Fruit fly (Drosophila melanogaster) whole organism, pupa: ENCODE data around the gene CG45075.

Experiments used
- CG10348 ChIP-seq: fragments of 200-800 bp; sonication (Bioruptor generic); IDR thresholded peaks from 2 replicates; pipeline ENCODE4 v1.3.6; 2022; ENCODE audit warnings: missing biosample characterization, missing genetic modification characterization
- CG12605 ChIP-seq: fragments of 200-800 bp; sonication (Bioruptor generic); IDR thresholded peaks from 2 replicates; pipeline ENCODE4 v1.3.6; 2022; ENCODE audit warnings: missing biosample characterization, missing genetic modification characterization
- CG13204 ChIP-seq: fragments of 200-800 bp; sonication (Bioruptor generic); optimal IDR thresholded peaks from 2 replicates; lab custom pipeline; 2018; ENCODE audit warnings: missing biosample characterization, mild to moderate bottlenecking, missing genetic modification characterization, moderate library complexity
- CG14655 ChIP-seq: fragments of 200-800 bp; sonication (Bioruptor generic); optimal IDR thresholded peaks from 3 replicates; lab custom pipeline; 2017; ENCODE audit warnings: mild to moderate bottlenecking, missing biosample characterization, missing genetic modification reagents, missing genetic modification characterization
- CG15710 ChIP-seq: fragments of 200-800 bp; sonication (Bioruptor generic); optimal IDR thresholded peaks from 2 replicates; lab custom pipeline; 2018; ENCODE audit warnings: missing biosample characterization, mild to moderate bottlenecking, missing genetic modification characterization, moderate library complexity
- CG17806 ChIP-seq: fragments of 200-800 bp; sonication (Bioruptor generic); optimal IDR thresholded peaks from 2 replicates; lab custom pipeline; 2018; ENCODE audit warnings: missing biosample characterization, mild to moderate bottlenecking, missing genetic modification characterization, moderate library complexity
- CG32121 ChIP-seq: fragments of 200-800 bp; sonication (Bioruptor generic); IDR thresholded peaks from 2 replicates; pipeline ENCODE4 v1.3.6; 2022; ENCODE audit warnings: missing biosample characterization, missing genetic modification characterization
- CG34367 ChIP-seq: fragments of 200-800 bp; sonication (Bioruptor generic); optimal IDR thresholded peaks from 2 replicates; lab custom pipeline; 2018; ENCODE audit warnings: missing biosample characterization, mild to moderate bottlenecking, missing genetic modification characterization
- CG4496 ChIP-seq: fragments of 200-800 bp; sonication (Bioruptor generic); IDR thresholded peaks from 3 replicates; pipeline ENCODE4 v1.3.6; 2022; ENCODE audit warnings: missing biosample characterization, missing genetic modification characterization
- CG8159 ChIP-seq: fragments of 200-800 bp; sonication (Bioruptor generic); optimal IDR thresholded peaks from 3 replicates; lab custom pipeline; 2018; ENCODE audit warnings: missing biosample characterization, mild to moderate bottlenecking, missing genetic modification characterization, moderate library complexity
- CG8301 ChIP-seq: fragments of 200-800 bp; sonication (Bioruptor generic); optimal IDR thresholded peaks from 2 replicates; lab custom pipeline; 2018; ENCODE audit warnings: missing biosample characterization, mild to moderate bottlenecking, missing genetic modification characterization
- CG9948 ChIP-seq: fragments of 200-800 bp; sonication (Bioruptor generic); optimal IDR thresholded peaks from 2 replicates; lab custom pipeline; 2018; ENCODE audit warnings: missing biosample characterization, mild to moderate bottlenecking, missing genetic modification characterization, moderate library complexity
- D1 ChIP-seq: fragments of 200-800 bp; sonication (Bioruptor generic); optimal IDR thresholded peaks from 2 replicates; lab custom pipeline; 2018; ENCODE audit warnings: missing biosample characterization, mild to moderate bottlenecking, missing genetic modification characterization, moderate library complexity
- EcR ChIP-seq: fragments of 200-800 bp; sonication (Bioruptor generic); optimal IDR thresholded peaks from 3 replicates; lab custom pipeline; 2019; ENCODE audit warnings: missing biosample characterization, missing genetic modification characterization, mild to moderate bottlenecking, moderate library complexity, missing genetic modification reagents
- Ets98B ChIP-seq: fragments of 200-800 bp; sonication (Bioruptor generic); IDR thresholded peaks from 2 replicates; pipeline ENCODE4 v1.3.6; 2022; ENCODE audit warnings: missing biosample characterization, missing genetic modification characterization
- Pif1A ChIP-seq: fragments of 200-800 bp; sonication (Bioruptor generic); optimal IDR thresholded peaks from 3 replicates; lab custom pipeline; 2016; ENCODE audit warnings: missing biosample characterization, missing genetic modification characterization
- Pif1B ChIP-seq: fragments of 200-800 bp; sonication (Bioruptor generic); optimal IDR thresholded peaks from 3 replicates; lab custom pipeline; 2016; ENCODE audit warnings: missing biosample characterization, missing genetic modification characterization
- Snoo ChIP-seq: fragments of 200-800 bp; sonication (Bioruptor generic); optimal IDR thresholded peaks from 3 replicates; lab custom pipeline; 2017; ENCODE audit warnings: missing biosample characterization, mild to moderate bottlenecking, missing genetic modification characterization, inconsistent platforms
- fd96Ca ChIP-seq: fragments of 200-800 bp; sonication (Bioruptor generic); IDR thresholded peaks from 3 replicates; pipeline ENCODE4 v1.3.6; 2022; ENCODE audit warnings: missing biosample characterization, missing genetic modification characterization
- gl ChIP-seq: fragments of 200-800 bp; sonication (Bioruptor generic); optimal IDR thresholded peaks from 2 replicates; lab custom pipeline; 2018; ENCODE audit warnings: missing biosample characterization, mild to moderate bottlenecking, missing genetic modification characterization
- rn ChIP-seq: fragments of 200-800 bp; sonication (Bioruptor generic); IDR thresholded peaks from 2 replicates; pipeline ENCODE4 v1.3.6; 2022; ENCODE audit warnings: missing biosample characterization, missing genetic modification characterization

Gene CG45075

DNA sequence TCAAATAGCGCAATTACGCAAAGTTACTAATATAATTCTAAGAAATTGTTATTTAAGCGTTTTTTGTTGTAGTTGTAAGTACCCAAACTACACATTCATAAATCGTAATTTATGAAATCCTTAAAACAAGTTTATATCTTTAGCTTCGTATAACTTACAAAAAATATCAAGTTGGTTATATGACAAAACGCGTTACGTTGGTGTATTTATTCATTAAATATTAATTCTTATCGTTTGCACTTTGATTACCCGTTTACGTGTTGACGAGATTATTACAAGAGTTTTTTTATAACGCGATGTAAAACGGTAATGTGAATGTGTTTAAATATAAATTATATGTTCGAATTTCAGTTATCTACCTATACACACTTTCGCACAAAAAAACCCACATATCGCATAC lies 13.6 kb upstream of the CG45075 start:
- TF ChIP-seq CG8159 (tag; lab: Kevin White, UChicago) (no peak), CG15710 (tag; lab: Kevin White, UChicago) (no peak), Snoo (no peak)

DNA sequence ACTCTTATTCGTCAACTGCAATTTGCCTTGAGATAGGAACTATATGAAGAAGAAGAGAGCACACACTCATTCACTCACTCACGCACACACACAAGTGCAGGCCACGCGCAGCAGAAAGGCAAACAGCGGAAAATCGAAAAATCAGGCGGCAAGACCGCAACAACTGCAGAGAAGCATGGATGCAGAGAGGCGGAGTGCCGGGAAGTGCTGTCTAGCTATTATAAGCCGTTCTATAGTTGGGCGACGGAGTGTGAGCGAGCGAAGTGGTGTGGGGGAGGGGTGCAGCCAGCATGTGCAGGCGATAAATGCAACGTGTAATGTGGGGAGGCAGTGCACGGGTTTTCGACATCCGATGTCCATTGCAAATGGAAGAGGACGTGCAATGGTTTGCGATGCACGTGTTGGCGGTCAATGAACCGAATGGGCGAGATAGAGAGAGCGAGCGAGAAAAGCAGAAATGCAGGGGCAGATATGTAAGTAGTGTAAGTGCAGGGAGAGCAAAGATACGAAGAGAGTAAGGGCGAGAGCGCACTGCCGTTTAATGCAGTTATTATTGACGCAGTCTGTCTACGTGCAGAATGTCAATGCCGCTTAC lies 12.4 kb upstream of the CG45075 start:
- no peak for TF ChIP-seq CG14655 (GFP tag; lab: Kevin White, UChicago)
- peak; percentile 72 for TF ChIP-seq CG13204
- TF ChIP-seq Ets98B (GFP tag; lab: Robert Waterston, UW): peak; percentile 47; the same call in 1 of the 2 replicates
- no peak for TF ChIP-seq rn (GFP tag; lab: Robert Waterston, UW)
- no peak for TF ChIP-seq CG8159 (tag; lab: Kevin White, UChicago)
- no peak for TF ChIP-seq Pif1B (GFP tag; lab: Kevin White, UChicago)
- no peak for TF ChIP-seq CG9948 (tag; lab: Kevin White, UChicago)
- TF ChIP-seq CG17806: no peak
- no peak for TF ChIP-seq Pif1A (GFP tag; lab: Kevin White, UChicago)
- no peak for TF ChIP-seq D1 (tag; lab: Kevin White, UChicago)
- peak; percentile 1 for TF ChIP-seq gl (tag; lab: Kevin White, UChicago)
- TF ChIP-seq CG15710 (tag; lab: Kevin White, UChicago): no peak
- TF ChIP-seq fd96Ca (GFP tag; lab: Robert Waterston, UW): peak; percentile 29; the same call in 1 of the 3 replicates
- TF ChIP-seq CG12605 (GFP tag; lab: Robert Waterston, UW): no peak
- no peak for TF ChIP-seq CG10348 (GFP tag; lab: Robert Waterston, UW)
- TF ChIP-seq EcR (GFP tag; lab: Kevin White, UChicago): peak; percentile 100
- no peak for TF ChIP-seq CG34367 (tag; lab: Kevin White, UChicago)
- peak; percentile 5 for TF ChIP-seq CG8301 (tag; lab: Kevin White, UChicago)
- peak; percentile 56 for TF ChIP-seq Snoo
- TF ChIP-seq CG4496 (GFP tag; lab: Robert Waterston, UW): peak; percentile 57
- TF ChIP-seq CG32121 (GFP tag; lab: Robert Waterston, UW): peak; percentile 75

DNA sequence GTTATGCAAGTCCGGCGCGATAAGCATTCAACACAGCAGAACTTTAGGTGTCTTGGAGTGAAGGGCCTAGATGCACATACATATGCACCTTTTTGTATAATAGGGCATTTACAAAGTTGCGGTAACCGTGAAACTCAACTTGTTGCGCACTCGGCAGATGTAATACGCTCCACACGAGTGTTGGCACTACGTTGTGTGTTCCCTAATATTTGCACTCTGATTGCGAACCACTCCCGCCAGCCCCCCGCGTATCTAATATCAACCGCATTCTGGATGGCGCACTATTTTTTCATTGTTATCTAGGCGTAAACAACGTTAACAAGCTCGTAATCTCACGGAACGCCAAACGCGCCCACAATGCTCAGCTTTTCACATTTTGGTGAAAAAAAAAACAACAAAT lies 10.9 kb upstream of the CG45075 start:
- TF ChIP-seq CG14655 (GFP tag; lab: Kevin White, UChicago) (no peak), CG10348 (GFP tag; lab: Robert Waterston, UW) (no peak), fd96Ca (GFP tag; lab: Robert Waterston, UW) (0 out of 3 replicates have a peak, but pooled peaks have one; percentile 23), CG15710 (tag; lab: Kevin White, UChicago) (no peak), CG4496 (GFP tag; lab: Robert Waterston, UW) (0 out of 3 replicates have a peak, but pooled peaks have one; percentile 38)

DNA sequence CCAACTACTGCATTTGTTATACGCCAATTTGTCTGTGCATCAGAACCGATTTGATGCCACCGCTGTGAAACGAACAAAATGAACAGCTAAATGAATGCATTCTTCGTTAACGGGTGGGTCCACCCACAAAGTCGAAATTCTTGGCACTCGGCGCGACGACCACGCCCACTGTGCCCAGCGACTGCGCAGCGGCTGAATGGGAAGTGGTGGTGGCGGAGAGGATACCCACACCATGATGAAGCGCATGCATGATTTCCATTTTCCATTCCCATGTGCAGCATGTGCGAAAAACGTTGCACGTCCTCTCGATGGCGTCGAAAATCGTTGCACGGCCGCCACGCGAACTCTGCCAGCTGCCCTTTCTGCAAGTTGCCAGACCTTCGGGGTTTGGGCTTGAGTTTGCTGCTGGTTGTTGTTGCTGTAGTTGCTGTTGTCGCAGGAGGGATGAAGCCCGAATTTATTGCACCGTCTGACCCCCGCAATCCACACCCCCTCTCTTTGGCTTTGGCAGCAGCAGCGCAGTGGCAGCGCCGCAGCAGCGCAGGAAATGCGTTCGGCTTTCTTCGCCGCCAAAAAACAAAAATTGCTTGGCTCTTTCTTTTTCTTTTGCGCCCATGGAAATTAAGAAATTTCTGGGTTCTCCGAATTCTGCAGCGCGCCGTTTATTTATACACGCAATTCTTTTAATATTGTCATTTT lies 9.9 kb upstream of the CG45075 start:
- TF ChIP-seq Snoo (peak; percentile 30), gl (tag; lab: Kevin White, UChicago) (no peak), CG8301 (tag; lab: Kevin White, UChicago) (no peak), CG4496 (GFP tag; lab: Robert Waterston, UW) (peak; percentile 42; the same call in 1 of the 3 replicates), EcR (GFP tag; lab: Kevin White, UChicago) (peak; percentile 60), Ets98B (GFP tag; lab: Robert Waterston, UW) (no peak), Pif1B (GFP tag; lab: Kevin White, UChicago) (no peak), CG10348 (GFP tag; lab: Robert Waterston, UW) (no peak), CG32121 (GFP tag; lab: Robert Waterston, UW) (no peak), CG15710 (tag; lab: Kevin White, UChicago) (no peak), D1 (tag; lab: Kevin White, UChicago) (no peak), CG14655 (GFP tag; lab: Kevin White, UChicago) (no peak), CG13204 (no peak), Pif1A (GFP tag; lab: Kevin White, UChicago) (no peak)

DNA sequence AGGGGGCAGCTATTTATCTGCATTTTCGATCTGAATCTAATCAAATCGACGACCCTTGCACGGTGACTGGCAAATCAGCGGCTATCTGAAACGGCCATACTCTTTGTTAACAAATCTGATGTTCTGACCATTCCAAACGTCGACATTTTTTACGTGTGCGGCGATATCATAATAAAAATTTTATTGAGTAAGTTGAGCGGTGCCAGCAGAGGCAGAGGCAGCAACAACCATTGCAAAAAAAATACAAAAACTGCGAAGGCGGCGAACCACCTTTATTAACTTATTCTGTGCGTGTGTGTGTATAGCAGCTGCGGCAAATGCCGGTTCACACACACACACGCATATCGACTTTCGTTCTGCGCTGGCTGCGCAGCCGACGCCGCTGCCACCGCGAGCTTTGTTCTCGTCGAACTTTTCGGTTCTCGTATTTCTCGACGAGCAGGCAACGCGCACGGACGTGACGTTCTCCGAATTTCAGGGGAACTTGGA lies 9.0 kb upstream of the CG45075 start, which contains the start of gene Kr-h1:
Gene Kr-h1 (plus strand): TSS at position 447 of the 489 bp plus-strand sequence.
- TF ChIP-seq gl (tag; lab: Kevin White, UChicago) (no peak), Pif1A (GFP tag; lab: Kevin White, UChicago) (no peak), Snoo (no peak), Pif1B (GFP tag; lab: Kevin White, UChicago) (no peak), EcR (GFP tag; lab: Kevin White, UChicago) (no peak)
- TF ChIP-seq, all 21 proteins: peak for 0
